Worm (Caenorhabditis elegans) whole organism, L2 larva: ENCODE results near the gene tsp-1.

Experiments used
- C34F6.9 ChIP-seq: fragments of 150-350 bp; optimal IDR thresholded peaks from 2 replicates; lab custom pipeline; 2014; ENCODE audit warnings: missing biosample characterization, missing genetic modification characterization
- R02D3.7 ChIP-seq: fragments of 150-350 bp; optimal IDR thresholded peaks from 2 replicates; lab custom pipeline; 2014; ENCODE audit warnings: missing biosample characterization, missing genetic modification characterization
- Y55F3AM.14 ChIP-seq: fragments of 200-800 bp; sonication (Bioruptor generic); optimal IDR thresholded peaks from 2 replicates; lab custom pipeline; 2018; ENCODE audit warnings: mild to moderate bottlenecking, missing genetic modification characterization, missing compliant biosample characterization
- ZK546.5 ChIP-seq: sonication (generic microtip); optimal IDR thresholded peaks from 2 replicates; lab custom pipeline; 2017; ENCODE audit warnings: missing biosample characterization, missing genetic modification characterization
- alr-1 ChIP-seq: fragments of 150-350 bp; optimal IDR thresholded peaks from 2 replicates; lab custom pipeline; 2014; ENCODE audit warnings: missing biosample characterization, missing genetic modification characterization
- aly-2 ChIP-seq: fragments of 150-350 bp; optimal IDR thresholded peaks from 2 replicates; lab custom pipeline; 2014; ENCODE audit warnings: missing biosample characterization, missing genetic modification characterization
- ama-1 ChIP-seq: fragments of 150-350 bp; optimal IDR thresholded peaks from 2 replicates; lab custom pipeline; 2018; ENCODE audit warnings: inconsistent platforms
- blmp-1 ChIP-seq: sonication (generic microtip); optimal IDR thresholded peaks from 2 replicates; lab custom pipeline; 2017; ENCODE audit warnings: missing genetic modification characterization, mild to moderate bottlenecking, missing compliant biosample characterization, antibody characterized with exemption, moderate library complexity; ENCODE audit not compliant: insufficient read depth
- ceh-16 ChIP-seq: fragments of 150-350 bp; optimal IDR thresholded peaks from 2 replicates; lab custom pipeline; 2014; ENCODE audit warnings: missing biosample characterization, missing genetic modification characterization
- ceh-82 ChIP-seq: fragments of 150-350 bp; optimal IDR thresholded peaks from 2 replicates; lab custom pipeline; 2014; ENCODE audit warnings: missing biosample characterization, missing genetic modification characterization
- crh-2 ChIP-seq: sonication (generic microtip); optimal IDR thresholded peaks from 2 replicates; lab custom pipeline; 2017; ENCODE audit warnings: missing biosample characterization, missing genetic modification characterization
- dmd-4 ChIP-seq: sonication (generic microtip); optimal IDR thresholded peaks from 2 replicates; lab custom pipeline; 2017; ENCODE audit warnings: missing biosample characterization, missing genetic modification characterization
- egl-27 ChIP-seq: sonication (generic microtip); optimal IDR thresholded peaks from 3 replicates; lab custom pipeline; 2017; ENCODE audit warnings: missing biosample characterization, missing genetic modification reagents, missing genetic modification characterization
- elt-1 ChIP-seq: fragments of 150-350 bp; optimal IDR thresholded peaks from 2 replicates; lab custom pipeline; 2014; ENCODE audit warnings: missing biosample characterization, missing genetic modification characterization
- elt-3 ChIP-seq: sonication (generic microtip); optimal IDR thresholded peaks from 2 replicates; lab custom pipeline; 2017; ENCODE audit warnings: missing biosample characterization, missing genetic modification characterization
- gmeb-1 ChIP-seq: fragments of 150-350 bp; optimal IDR thresholded peaks from 2 replicates; lab custom pipeline; 2014; ENCODE audit warnings: missing biosample characterization, missing genetic modification characterization
- lin-11 ChIP-seq: fragments of 150-350 bp; sonication (generic microtip); optimal IDR thresholded peaks from 2 replicates; lab custom pipeline; 2014; ENCODE audit warnings: missing biosample characterization, missing genetic modification characterization, inconsistent platforms, mixed read lengths
- lin-13 ChIP-seq: fragments of 150-350 bp; optimal IDR thresholded peaks from 2 replicates; lab custom pipeline; 2014; ENCODE audit warnings: missing biosample characterization, missing genetic modification reagents, missing genetic modification characterization
- lin-39 ChIP-seq: fragments of 150-350 bp; optimal IDR thresholded peaks from 2 replicates; lab custom pipeline; 2014; ENCODE audit warnings: missing biosample characterization, missing genetic modification reagents, missing genetic modification characterization
- lsy-2 ChIP-seq, 2 experiments: fragments of 150-350 bp in 1 of 2; sonication (generic microtip) in 1 of 2; optimal IDR thresholded peaks; 2 replicates each; lab custom pipeline; 2014 to 2017; ENCODE audit warnings: missing biosample characterization in 2 of 2, missing genetic modification characterization in 2 of 2
- mab-5 ChIP-seq: fragments of 150-350 bp; optimal IDR thresholded peaks from 2 replicates; lab custom pipeline; 2014; ENCODE audit warnings: missing biosample characterization, missing genetic modification characterization
- mdl-1 ChIP-seq, 2 experiments: fragments of 150-350 bp in 1 of 2; sonication (generic microtip) in 1 of 2; optimal IDR thresholded peaks; 2 replicates each; lab custom pipeline; 2017; ENCODE audit warnings: missing biosample characterization in 2 of 2, missing genetic modification characterization in 2 of 2
- nhr-10 ChIP-seq: sonication (generic microtip); optimal IDR thresholded peaks from 2 replicates; lab custom pipeline; 2017; ENCODE audit warnings: missing biosample characterization, missing genetic modification characterization
- nhr-11 ChIP-seq: fragments of 150-350 bp; optimal IDR thresholded peaks from 2 replicates; lab custom pipeline; 2014; ENCODE audit warnings: missing biosample characterization, missing genetic modification characterization
- nhr-12 ChIP-seq: fragments of 150-350 bp; optimal IDR thresholded peaks from 2 replicates; lab custom pipeline; 2014; ENCODE audit warnings: missing biosample characterization, missing genetic modification characterization
- nhr-129 ChIP-seq: fragments of 150-350 bp; optimal IDR thresholded peaks from 2 replicates; lab custom pipeline; 2014; ENCODE audit warnings: missing biosample characterization, missing genetic modification characterization
- nhr-21 ChIP-seq: fragments of 150-350 bp; optimal IDR thresholded peaks from 2 replicates; lab custom pipeline; 2014; ENCODE audit warnings: missing biosample characterization, missing genetic modification characterization
- nhr-23 ChIP-seq: fragments of 150-350 bp; optimal IDR thresholded peaks from 2 replicates; lab custom pipeline; 2014; ENCODE audit warnings: missing biosample characterization, missing genetic modification reagents, missing genetic modification characterization
- nhr-237 ChIP-seq: fragments of 150-350 bp; optimal IDR thresholded peaks from 2 replicates; lab custom pipeline; 2014; ENCODE audit warnings: missing biosample characterization, missing genetic modification characterization
- nhr-25 ChIP-seq: fragments of 150-350 bp; sonication (generic microtip); optimal IDR thresholded peaks from 3 replicates; lab custom pipeline; 2014; ENCODE audit warnings: missing biosample characterization, missing genetic modification characterization
- nhr-6 ChIP-seq: fragments of 150-350 bp; optimal IDR thresholded peaks from 2 replicates; lab custom pipeline; 2014; ENCODE audit warnings: missing biosample characterization, missing genetic modification characterization
- peb-1 ChIP-seq: fragments of 150-350 bp; optimal IDR thresholded peaks from 2 replicates; lab custom pipeline; 2014; ENCODE audit warnings: missing biosample characterization, missing genetic modification characterization
- sem-4 ChIP-seq: fragments of 150-350 bp; optimal IDR thresholded peaks from 2 replicates; lab custom pipeline; 2014; ENCODE audit warnings: missing biosample characterization, missing genetic modification reagents, missing genetic modification characterization
- sma-3 ChIP-seq: sonication (generic microtip); optimal IDR thresholded peaks from 2 replicates; lab custom pipeline; 2016; ENCODE audit warnings: missing genetic modification reagents, missing genetic modification characterization, missing compliant biosample characterization
- sma-9 ChIP-seq, 2 experiments: fragments of 150-350 bp in 1 of 2; sonication (generic microtip) in 1 of 2; optimal IDR thresholded peaks; 2 replicates each; lab custom pipeline; 2014 to 2016; ENCODE audit warnings: missing genetic modification characterization in 2 of 2, mild to moderate bottlenecking in 1 of 2, missing biosample characterization in 1 of 2, missing compliant biosample characterization in 1 of 2, missing genetic modification reagents in 1 of 2, moderate library complexity in 1 of 2
- snpc-4 ChIP-seq: fragments of 150-350 bp; optimal IDR thresholded peaks from 2 replicates; lab custom pipeline; 2014; ENCODE audit warnings: missing biosample characterization, missing genetic modification characterization
- unc-39 ChIP-seq: fragments of 150-350 bp; optimal IDR thresholded peaks from 2 replicates; lab custom pipeline; 2014; ENCODE audit warnings: missing biosample characterization, missing genetic modification characterization
- unc-55 ChIP-seq: fragments of 150-350 bp; sonication (generic microtip); optimal IDR thresholded peaks from 3 replicates; lab custom pipeline; 2014; ENCODE audit warnings: missing biosample characterization, missing genetic modification reagents, missing genetic modification characterization
- unc-62 ChIP-seq: fragments of 150-350 bp; optimal IDR thresholded peaks from 2 replicates; lab custom pipeline; 2014; ENCODE audit warnings: missing biosample characterization, missing genetic modification reagents, missing genetic modification characterization
- zag-1 ChIP-seq: fragments of 150-350 bp; optimal IDR thresholded peaks from 2 replicates; lab custom pipeline; 2014; ENCODE audit warnings: missing biosample characterization, missing genetic modification characterization
- ztf-1 ChIP-seq: fragments of 200-800 bp; sonication (Bioruptor generic); conservative IDR thresholded peaks from 2 replicates; pipeline ENCODE4 v1.3.6; 2022; ENCODE audit warnings: missing genetic modification characterization, missing compliant biosample characterization
- ztf-4 ChIP-seq: fragments of 150-350 bp; optimal IDR thresholded peaks from 2 replicates; lab custom pipeline; 2014; ENCODE audit warnings: missing biosample characterization, missing genetic modification characterization

The tsp-1 gene

ce11 chrIII:8235358-8235757 lies 3.9 kb downstream of the tsp-1 start, which contains the start of gene C02F5.14:
Gene C02F5.14, minus strand, starts transcription at chrIII:8235514.
- TF ChIP-seq lin-11 (tag; lab: Kevin White, UChicago) (no peak), crh-2 (tag; lab: Kevin White, UChicago) (no peak), nhr-6 (no peak), blmp-1 (no peak), ztf-4 (no peak), sma-3 (GFP tag; lab: Kevin White, UChicago) (no peak), elt-1 (no peak), nhr-23 (tag; lab: Kevin White, UChicago) (no peak), aly-2 (no peak), zag-1 (tag; lab: Kevin White, UChicago) (no peak), egl-27 (tag; lab: Kevin White, UChicago) (no peak), sma-9 (GFP tag; optimal IDR thresholded peaks at IDR 0.05; lab: Kevin White, UChicago) (no peak), sma-9 (tag; optimal IDR thresholded peaks at IDR 0.05; lab: Kevin White, UChicago) (no peak), elt-3 (tag; lab: Kevin White, UChicago) (no peak)
- TF ChIP-seq, all 48 proteins: peak for 0

ce11 chrIII:8232634-8233033 lies 6.6 kb downstream of the tsp-1 start, which contains the start of gene henn-1:
Gene henn-1, plus strand, starts transcription at chrIII:8232651.
- TF ChIP-seq peb-1 (tag; lab: Kevin White, UChicago) (no peak), zag-1 (tag; lab: Kevin White, UChicago) (no peak), elt-3 (tag; lab: Kevin White, UChicago) (no peak)

- no peak for TF ChIP-seq gmeb-1 (tag; lab: Kevin White, UChicago)
- TF ChIP-seq snpc-4 (tag; lab: Kevin White, UChicago), result no peak
- TF ChIP-seq mdl-1 (tag; optimal IDR thresholded peaks at IDR 0.05; lab: Kevin White, UChicago), result no peak
- no peak for TF ChIP-seq blmp-1
- no peak for TF ChIP-seq ztf-4
- no peak for TF ChIP-seq R02D3.7 (tag; lab: Kevin White, UChicago)
- TF ChIP-seq nhr-129, result peak; percentile 2
- no peak for TF ChIP-seq egl-27 (tag; lab: Kevin White, UChicago)
- TF ChIP-seq nhr-12 (tag; lab: Kevin White, UChicago), result no peak
- peak; percentile 41 for TF ChIP-seq nhr-6
- peak; percentile 8 for TF ChIP-seq sma-9 (GFP tag; optimal IDR thresholded peaks at IDR 0.05; lab: Kevin White, UChicago)
- no peak for TF ChIP-seq sma-9 (tag; optimal IDR thresholded peaks at IDR 0.05; lab: Kevin White, UChicago)
- TF ChIP-seq elt-3 (tag; lab: Kevin White, UChicago), result no peak
- peak; percentile 42 for TF ChIP-seq crh-2 (tag; lab: Kevin White, UChicago)
- TF ChIP-seq unc-62 (GFP tag; lab: Kevin White, UChicago), result no peak
- TF ChIP-seq lin-39, result no peak
- no peak for TF ChIP-seq elt-1
- TF ChIP-seq C34F6.9 (tag; lab: Kevin White, UChicago), result peak; percentile 48
- no peak for TF ChIP-seq mab-5
- TF ChIP-seq unc-55 (GFP tag; lab: Kevin White, UChicago), result no peak
- no peak for TF ChIP-seq nhr-21 (tag; lab: Kevin White, UChicago)
- peak in 1 of 2 experiments; percentile 57 for TF ChIP-seq lsy-2 (tag; optimal IDR thresholded peaks at IDR 0.05; lab: Kevin White, UChicago)
- no peak for TF ChIP-seq ceh-16 (tag; lab: Kevin White, UChicago)
- no peak for TF ChIP-seq nhr-23 (tag; lab: Kevin White, UChicago)
- TF ChIP-seq peb-1 (tag; lab: Kevin White, UChicago), result no peak
- TF ChIP-seq nhr-237 (tag; lab: Kevin White, UChicago), result no peak
- TF ChIP-seq zag-1 (tag; lab: Kevin White, UChicago), result no peak
- TF ChIP-seq nhr-11, result no peak
- no peak for TF ChIP-seq alr-1
These were observed 9.7 kb downstream of the tsp-1 start for ce11 chrIII:8229480-8229879.

- TF ChIP-seq nhr-25 (tag; lab: Kevin White, UChicago) (peak; percentile 44), nhr-237 (tag; lab: Kevin White, UChicago) (no peak)
These were observed 10.3 kb downstream of the tsp-1 start for ce11 chrIII:8228916-8229315.

ce11 chrIII:8227511-8227910 lies 11.7 kb downstream of the tsp-1 start, which contains the start of gene fbxl-1:
Gene fbxl-1, plus strand, starts transcription at chrIII:8227830.
- TF ChIP-seq sma-9 (GFP tag; optimal IDR thresholded peaks at IDR 0.05; lab: Kevin White, UChicago) (peak; percentile 86), sma-9 (tag; optimal IDR thresholded peaks at IDR 0.05; lab: Kevin White, UChicago) (no peak), lin-13 (peak; percentile 51), mab-5 (peak; percentile 57), nhr-237 (tag; lab: Kevin White, UChicago) (no peak), gmeb-1 (tag; lab: Kevin White, UChicago) (peak; percentile 44), C34F6.9 (tag; lab: Kevin White, UChicago) (peak; percentile 96), ama-1 (lab: Kevin White, UChicago) (no peak), elt-1 (no peak), ZK546.5 (tag; lab: Kevin White, UChicago) (no peak), unc-39 (tag; lab: Kevin White, UChicago) (no peak), lin-11 (tag; lab: Kevin White, UChicago) (peak; percentile 92), Y55F3AM.14 (peak; percentile 71), ztf-4 (peak; percentile 38), nhr-10 (tag; lab: Kevin White, UChicago) (no peak), ceh-82 (tag; lab: Kevin White, UChicago) (no peak), dmd-4 (tag; lab: Kevin White, UChicago) (no peak), ztf-1 (GFP tag; lab: Robert Waterston, UW) (no peak), sem-4 (peak; percentile 88), nhr-25 (tag; lab: Kevin White, UChicago) (peak; percentile 54), mdl-1 (tag; optimal IDR thresholded peaks at IDR 0.05; lab: Kevin White, UChicago) (peak; percentile 78 to 92), aly-2 (no peak), lin-39 (no peak), snpc-4 (tag; lab: Kevin White, UChicago) (peak; percentile 64), R02D3.7 (tag; lab: Kevin White, UChicago) (no peak), nhr-12 (tag; lab: Kevin White, UChicago) (no peak)
